Fruit fly (Drosophila melanogaster) whole organism, embryonic: ENCODE data around the gene CG9030.

Experiments
- CG10267 ChIP-seq: fragments of 200-800 bp; sonication (Bioruptor generic); optimal IDR thresholded peaks from 2 replicates; lab custom pipeline; 2018; ENCODE audit warnings: missing biosample characterization, mild to moderate bottlenecking, missing genetic modification characterization, moderate library complexity
- CG11093 ChIP-seq: fragments of 200-800 bp; sonication (Bioruptor generic); IDR thresholded peaks from 3 replicates; pipeline ENCODE4 v1.3.6; 2022; ENCODE audit warnings: missing biosample characterization, missing genetic modification characterization
- CG11398 ChIP-seq: fragments of 200-800 bp; sonication (Bioruptor generic); optimal IDR thresholded peaks from 2 replicates; lab custom pipeline; 2016; ENCODE audit warnings: missing biosample characterization, missing genetic modification characterization
- CG11504 ChIP-seq: fragments of 200-800 bp; sonication (Bioruptor generic); optimal IDR thresholded peaks from 3 replicates; lab custom pipeline; 2019; ENCODE audit warnings: missing biosample characterization, mild to moderate bottlenecking, missing genetic modification characterization, moderate library complexity
- CG14860 ChIP-seq: fragments of 200-800 bp; sonication (Bioruptor generic); IDR thresholded peaks from 3 replicates; pipeline ENCODE4 v1.3.6; 2022; ENCODE audit warnings: missing biosample characterization, missing genetic modification characterization; ENCODE audit not compliant: partially characterized antibody
- CG15479 ChIP-seq: fragments of 200-800 bp; sonication (Bioruptor generic); optimal IDR thresholded peaks from 3 replicates; lab custom pipeline; 2019; ENCODE audit warnings: missing biosample characterization, mild to moderate bottlenecking, missing genetic modification characterization, moderate library complexity
- CG15696 ChIP-seq: fragments of 200-800 bp; sonication (Bioruptor generic); optimal IDR thresholded peaks from 2 replicates; lab custom pipeline; 2019; ENCODE audit warnings: missing biosample characterization, mild to moderate bottlenecking, missing genetic modification characterization, moderate library complexity
- CG17359 ChIP-seq: fragments of 200-800 bp; sonication (Bioruptor generic); optimal IDR thresholded peaks from 3 replicates; lab custom pipeline; 2018; ENCODE audit warnings: missing biosample characterization, mild to moderate bottlenecking, missing genetic modification characterization, moderate library complexity
- CG2199 ChIP-seq: fragments of 200-800 bp; sonication (Bioruptor generic); IDR thresholded peaks from 3 replicates; pipeline ENCODE4 v1.3.6; 2022; ENCODE audit warnings: missing biosample characterization, missing genetic modification characterization
- CG30020 ChIP-seq: fragments of 200-800 bp; optimal IDR thresholded peaks from 2 replicates; lab custom pipeline; 2019; ENCODE audit warnings: missing biosample characterization, mild to moderate bottlenecking, missing genetic modification characterization, moderate library complexity
- CG30403 ChIP-seq: fragments of 200-800 bp; sonication (Bioruptor generic); optimal IDR thresholded peaks from 3 replicates; lab custom pipeline; 2016; ENCODE audit warnings: missing biosample characterization, missing genetic modification characterization
- CG32532 ChIP-seq: fragments of 200-800 bp; sonication (Bioruptor generic); IDR thresholded peaks from 2 replicates; pipeline ENCODE4 v1.3.6; 2022; ENCODE audit warnings: missing biosample characterization, missing genetic modification characterization
- CG34376 ChIP-seq: fragments of 200-800 bp; sonication (Bioruptor generic); optimal IDR thresholded peaks from 2 replicates; lab custom pipeline; 2018; ENCODE audit warnings: missing biosample characterization, mild to moderate bottlenecking, missing genetic modification characterization
- CG3847 ChIP-seq: fragments of 200-800 bp; sonication (Bioruptor generic); IDR thresholded peaks from 2 replicates; pipeline ENCODE4 v1.3.6; 2022; ENCODE audit warnings: missing biosample characterization, missing genetic modification characterization
- CG43689 ChIP-seq: fragments of 200-800 bp; sonication (Bioruptor generic); IDR thresholded peaks from 2 replicates; pipeline ENCODE4 v1.3.6; 2022; ENCODE audit warnings: missing biosample characterization, missing genetic modification characterization
- CG4424 ChIP-seq: fragments of 200-800 bp; sonication (Bioruptor generic); optimal IDR thresholded peaks from 3 replicates; lab custom pipeline; 2016; ENCODE audit warnings: missing biosample characterization, missing genetic modification characterization
- CG6654 ChIP-seq: fragments of 200-800 bp; sonication (Bioruptor generic); optimal IDR thresholded peaks from 2 replicates; lab custom pipeline; 2017; ENCODE audit warnings: missing biosample characterization, mild to moderate bottlenecking, missing genetic modification characterization
- CG7839 ChIP-seq: fragments of 200-800 bp; sonication (Bioruptor generic); optimal IDR thresholded peaks from 3 replicates; lab custom pipeline; 2018; ENCODE audit warnings: missing biosample characterization, mild to moderate bottlenecking, missing genetic modification characterization, moderate library complexity
- CG8924 ChIP-seq: fragments of 200-800 bp; optimal IDR thresholded peaks from 3 replicates; lab custom pipeline; 2019; ENCODE audit warnings: missing biosample characterization, mild to moderate bottlenecking, missing genetic modification characterization, moderate library complexity
- CTCF ChIP-seq: fragments of 200-800 bp; sonication (Bioruptor generic); optimal IDR thresholded peaks from 2 replicates; lab custom pipeline; 2017; ENCODE audit warnings: missing biosample characterization, mild to moderate bottlenecking, missing genetic modification characterization, moderate library complexity
- Dek ChIP-seq: fragments of 200-800 bp; sonication (Bioruptor generic); optimal IDR thresholded peaks from 3 replicates; lab custom pipeline; 2019; ENCODE audit warnings: missing biosample characterization, mild to moderate bottlenecking, missing genetic modification characterization, moderate library complexity
- Hsf ChIP-seq: fragments of 200-800 bp; sonication (Bioruptor generic); optimal IDR thresholded peaks from 3 replicates; lab custom pipeline; 2016; ENCODE audit warnings: missing biosample characterization, missing genetic modification characterization
- Lhr ChIP-seq: fragments of 200-800 bp; sonication (Bioruptor generic); optimal IDR thresholded peaks from 3 replicates; lab custom pipeline; 2017; ENCODE audit warnings: mild to moderate bottlenecking, missing biosample characterization, missing genetic modification reagents, missing genetic modification characterization
- Med ChIP-seq: fragments of 200-800 bp; sonication (Bioruptor generic); peaks from one replicate; lab custom pipeline; 2016; ENCODE audit warnings: missing biosample characterization, missing genetic modification characterization, mild to moderate bottlenecking, inconsistent platforms, moderate library complexity
- Meics ChIP-seq: fragments of 200-800 bp; sonication (Bioruptor generic); optimal IDR thresholded peaks from 2 replicates; lab custom pipeline; 2017; ENCODE audit warnings: missing biosample characterization, mild to moderate bottlenecking, missing genetic modification characterization
- Pdp1 ChIP-seq, 2 experiments: fragments of 200-800 bp; sonication (Bioruptor generic); optimal IDR thresholded peaks; 3 replicates each; lab custom pipeline; 2016; ENCODE audit warnings: missing biosample characterization in 2 of 2, missing genetic modification characterization in 2 of 2, mild to moderate bottlenecking in 1 of 2, moderate library complexity in 1 of 2
- Sox102F ChIP-seq: fragments of 200-800 bp; sonication (Bioruptor generic); optimal IDR thresholded peaks from 2 replicates; lab custom pipeline; 2018; ENCODE audit warnings: missing biosample characterization, mild to moderate bottlenecking, missing genetic modification characterization, moderate library complexity
- Ssrp ChIP-seq: fragments of 200-800 bp; sonication (Bioruptor generic); optimal IDR thresholded peaks from 2 replicates; lab custom pipeline; 2018; ENCODE audit warnings: missing biosample characterization, mild to moderate bottlenecking, missing genetic modification characterization, moderate library complexity
- br ChIP-seq: fragments of >200 bp; optimal IDR thresholded peaks from 2 replicates; lab custom pipeline; 2017
- cad ChIP-seq: fragments of >200 bp; optimal IDR thresholded peaks from 2 replicates; lab custom pipeline; 2017; ENCODE audit warnings: missing biosample characterization, missing genetic modification characterization
- cg ChIP-seq: fragments of 200-800 bp; sonication (Bioruptor generic); optimal IDR thresholded peaks from 3 replicates; lab custom pipeline; 2019; ENCODE audit warnings: missing biosample characterization, mild to moderate bottlenecking, missing genetic modification characterization, moderate library complexity
- dimm ChIP-seq: fragments of 200-800 bp; sonication (Bioruptor generic); IDR thresholded peaks from 2 replicates; pipeline ENCODE4 v1.3.6; 2022; ENCODE audit warnings: missing biosample characterization, missing genetic modification characterization
- dmrt11E ChIP-seq: fragments of 200-800 bp; sonication (Bioruptor generic); optimal IDR thresholded peaks from 3 replicates; lab custom pipeline; 2018; ENCODE audit warnings: missing biosample characterization, mild to moderate bottlenecking, missing genetic modification characterization, moderate library complexity
- gcm2 ChIP-seq: fragments of 200-800 bp; sonication (Bioruptor generic); optimal IDR thresholded peaks from 2 replicates; lab custom pipeline; 2016; ENCODE audit warnings: missing biosample characterization, missing genetic modification characterization
- gt ChIP-seq: fragments of 200-800 bp; sonication (Bioruptor generic); IDR thresholded peaks from 2 replicates; pipeline ENCODE4 v1.3.6; 2022; ENCODE audit warnings: missing biosample characterization, missing genetic modification characterization
- ind ChIP-seq: fragments of 200-800 bp; sonication (Bioruptor generic); optimal IDR thresholded peaks from 3 replicates; lab custom pipeline; 2016; ENCODE audit warnings: missing biosample characterization, missing genetic modification characterization
- knrl ChIP-seq: fragments of 200-800 bp; sonication (Bioruptor generic); IDR thresholded peaks from 3 replicates; pipeline ENCODE4 v1.3.6; 2022; ENCODE audit warnings: missing biosample characterization, missing genetic modification characterization; ENCODE audit not compliant: partially characterized antibody
- pan ChIP-seq, 4 experiments: fragments of >200 bp in 3 of 4; fragments of 200-800 bp in 1 of 4; sonication (Bioruptor generic) in 1 of 4; optimal IDR thresholded peaks in 3 of 4; IDR thresholded peaks in 1 of 4; 2 replicates each; pipeline versions ENCODE4 v1.3.6 to Lab custom; 2017 to 2022; ENCODE audit warnings: missing biosample characterization in 2 of 4, missing genetic modification characterization in 2 of 4, mixed read lengths in 1 of 4
- pita ChIP-seq: fragments of 200-800 bp; sonication (Bioruptor generic); optimal IDR thresholded peaks from 2 replicates; lab custom pipeline; 2017; ENCODE audit warnings: missing biosample characterization, mild to moderate bottlenecking, missing genetic modification characterization
- prd ChIP-seq, 3 experiments: fragments of >200 bp in 2 of 3; fragments of 200-800 bp in 1 of 3; sonication (Bioruptor generic) in 1 of 3; optimal IDR thresholded peaks in 2 of 3; IDR thresholded peaks in 1 of 3; 2 replicates in 2 of 3; 3 replicates in 1 of 3; pipeline versions ENCODE4 v1.3.6 to Lab custom; 2017 to 2022; ENCODE audit warnings: missing biosample characterization in 1 of 3, missing genetic modification characterization in 1 of 3
- repo ChIP-seq: fragments of 200-800 bp; sonication (Bioruptor generic); optimal IDR thresholded peaks from 2 replicates; lab custom pipeline; 2016; ENCODE audit warnings: missing biosample characterization, missing genetic modification characterization
- sisA ChIP-seq: fragments of 200-800 bp; sonication (Bioruptor generic); IDR thresholded peaks from 2 replicates; pipeline ENCODE4 v1.3.6; 2022; ENCODE audit warnings: missing biosample characterization, missing genetic modification characterization
- stwl ChIP-seq: fragments of 200-800 bp; sonication (Bioruptor generic); optimal IDR thresholded peaks from 3 replicates; lab custom pipeline; 2018; ENCODE audit warnings: missing biosample characterization, mild to moderate bottlenecking, missing genetic modification characterization, moderate library complexity
- sug ChIP-seq: fragments of 200-800 bp; optimal IDR thresholded peaks from 2 replicates; lab custom pipeline; 2019; ENCODE audit warnings: missing biosample characterization, mild to moderate bottlenecking, missing genetic modification characterization, moderate library complexity
- trem ChIP-seq: fragments of 200-800 bp; optimal IDR thresholded peaks from 3 replicates; lab custom pipeline; 2019; ENCODE audit warnings: missing biosample characterization, mild to moderate bottlenecking, missing genetic modification characterization, moderate library complexity
- twi ChIP-seq: fragments of 200-800 bp; optimal IDR thresholded peaks from 2 replicates; lab custom pipeline; 2019; ENCODE audit warnings: missing biosample characterization, mild to moderate bottlenecking, missing genetic modification characterization, moderate library complexity
- zen ChIP-seq: fragments of 200-800 bp; sonication (Bioruptor generic); optimal IDR thresholded peaks from 3 replicates; lab custom pipeline; 2018; ENCODE audit warnings: missing biosample characterization, mild to moderate bottlenecking, missing genetic modification characterization, moderate library complexity
- zen2 ChIP-seq: fragments of 200-800 bp; sonication (Bioruptor generic); IDR thresholded peaks from 3 replicates; pipeline ENCODE4 v1.3.6; 2022; ENCODE audit warnings: missing biosample characterization, missing genetic modification characterization; ENCODE audit not compliant: partially characterized antibody

The CG9030 gene

DNA sequence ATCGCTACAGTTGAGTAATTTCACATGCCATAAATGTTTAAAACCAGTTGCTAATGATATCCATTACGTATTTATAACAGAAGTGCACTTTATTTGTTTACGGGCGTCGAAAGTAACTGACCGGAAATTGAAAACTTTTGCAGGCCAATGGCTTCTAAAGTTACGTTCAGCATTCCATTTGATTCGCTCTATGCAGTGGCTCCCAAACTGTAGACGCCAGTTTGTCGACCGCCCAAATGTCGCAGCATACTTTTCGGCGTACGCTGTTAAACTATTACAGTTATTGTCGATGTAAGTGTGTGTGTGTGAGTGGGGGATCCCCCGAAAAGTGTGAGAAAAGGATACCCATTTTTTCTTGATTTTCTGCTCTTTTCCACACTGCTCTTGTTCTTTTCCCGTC lies 6.0 kb upstream of the CG9030 start:
- peak; percentile 12 for TF ChIP-seq stwl (tag; lab: Kevin White, UChicago)
- TF ChIP-seq knrl (GFP tag; lab: Robert Waterston, UW): no peak
- no peak for TF ChIP-seq repo (GFP tag; lab: Kevin White, UChicago)
- peak; percentile 5 for TF ChIP-seq CTCF (GFP tag; lab: Kevin White, UChicago)
- peak; percentile 69 for TF ChIP-seq cad (GFP tag; lab: Kevin White, UChicago)
- peak; percentile 46 for TF ChIP-seq cg (GFP tag; lab: Kevin White, UChicago)
- TF ChIP-seq CG34376 (GFP tag; lab: Kevin White, UChicago): no peak
- peak; percentile 96 for TF ChIP-seq CG6654 (GFP tag; lab: Kevin White, UChicago)
- 0 out of 3 replicates have a peak, but pooled peaks have one; percentile 18 for TF ChIP-seq CG14860 (GFP tag; lab: Robert Waterston, UW)
- TF ChIP-seq CG15479 (GFP tag; lab: Kevin White, UChicago): no peak
- no peak for TF ChIP-seq dimm (GFP tag; lab: Robert Waterston, UW)
- no peak for TF ChIP-seq dmrt11E (tag; lab: Kevin White, UChicago)

DNA sequence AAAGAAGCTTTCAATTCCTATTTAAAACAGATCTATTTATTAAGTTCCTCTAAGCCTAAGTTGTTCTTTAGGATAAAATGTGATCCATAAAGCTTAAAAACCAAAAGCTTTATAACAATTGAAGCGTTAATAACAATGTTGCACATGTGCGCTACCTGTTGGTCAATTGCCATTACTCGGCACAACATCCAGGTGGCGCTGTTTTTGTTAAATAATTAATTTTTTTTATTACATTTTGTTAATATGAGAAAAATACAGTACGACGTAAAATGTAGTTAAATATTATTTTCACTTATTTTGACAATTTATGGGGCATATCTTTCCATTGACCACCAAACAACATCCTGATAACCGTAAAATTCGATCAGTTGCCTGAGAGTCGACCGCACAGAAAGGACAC lies 1.0 kb downstream of the CG9030 start:
- TF ChIP-seq CG17359 (peak; percentile 25), pita (GFP tag; lab: Kevin White, UChicago) (peak; percentile 40), zen (tag; lab: Kevin White, UChicago) (peak; percentile 41), CG4424 (GFP tag; lab: Kevin White, UChicago) (peak; percentile 9), gt (GFP tag; lab: Robert Waterston, UW) (no peak), Sox102F (GFP tag; lab: Kevin White, UChicago) (peak; percentile 48), ind (peak; percentile 5), CG7839 (peak; percentile 33), CG15696 (tag; lab: Kevin White, UChicago) (peak; percentile 47), Med (GFP tag; lab: Kevin White, UChicago) (peak; percentile 63), prd (optimal IDR thresholded peaks at IDR 0.05; lab: Kevin White, UChicago) (no peak), prd (GFP tag; IDR thresholded peaks at IDR 0.05; lab: Robert Waterston, UW) (peak; percentile 18; the same call in 1 of the 3 replicates), CG10267 (tag; lab: Kevin White, UChicago) (peak; percentile 25), Pdp1 (GFP tag; optimal IDR thresholded peaks at IDR 0.05; lab: Kevin White, UChicago) (peak in 1 of 2 experiments; percentile 20), CG11398 (GFP tag; lab: Kevin White, UChicago) (no peak), Hsf (GFP tag; lab: Kevin White, UChicago) (peak; percentile 26), twi (tag; lab: Kevin White, UChicago) (no peak), Lhr (GFP tag; lab: Kevin White, UChicago) (peak; percentile 65), CG30403 (GFP tag; lab: Kevin White, UChicago) (peak; percentile 10), pan (optimal IDR thresholded peaks at IDR 0.05; lab: Kevin White, UChicago) (no peak), pan (GFP tag; optimal IDR thresholded peaks at IDR 0.05 in 1 of 2, IDR thresholded peaks at IDR 0.05 in 1 of 2) (peak in 1 of 2 experiments; percentile 7), CG3847 (peak; percentile 40; the same call in 1 of the 2 replicates), Meics (peak; percentile 44), CG30020 (tag; lab: Kevin White, UChicago) (no peak), trem (peak; percentile 34), CG32532 (GFP tag; lab: Robert Waterston, UW) (peak; percentile 73; the same call in 1 of the 2 replicates), CG43689 (GFP tag; lab: Robert Waterston, UW) (no peak), CG2199 (GFP tag; lab: Robert Waterston, UW) (0 out of 3 replicates have a peak, but pooled peaks have one; percentile 43), CG8924 (tag; lab: Kevin White, UChicago) (peak; percentile 28), zen2 (GFP tag; lab: Robert Waterston, UW) (no peak), Dek (peak; percentile 45), CG11093 (GFP tag; lab: Robert Waterston, UW) (no peak), sisA (GFP tag; lab: Robert Waterston, UW) (no peak), gcm2 (GFP tag; lab: Kevin White, UChicago) (no peak), CG11504 (peak; percentile 31), sug (peak; percentile 4), Ssrp (tag; lab: Kevin White, UChicago) (peak; percentile 7), CTCF (GFP tag; lab: Kevin White, UChicago) (peak; percentile 98), br (lab: Kevin White, UChicago) (no peak)
